Fruit fly (Drosophila melanogaster): ENCODE results near the gene PEK.

dm6 chr3R:5466875-5467274, 2.3 kb upstream of the PEK start, which contains the start of gene RpL35A:
- TF ChIP-seq ttk (optimal IDR thresholded peaks at IDR 0.05) (no peak), Myc (optimal IDR thresholded peaks at IDR 0.05) (no peak)

Data from Kc167 (cell line).